Worm (Caenorhabditis elegans): ENCODE data around the gene M01G5.1.

Gene M01G5.1

ce11 chrIII:1558441-1559159, 62.4 kb downstream of the M01G5.1 start, which contains the start of the genes eelo-1 and Y67D2.2 (continued):
- TF ChIP-seq hmg-1.1 (GFP tag; IDR thresholded peaks at IDR 0.05), result 0 out of 2 replicates have a peak, but pooled peaks have one; percentile 18
